Worm (Caenorhabditis elegans): ENCODE results near the gene B0507.1.

The B0507.1 gene

DNA sequence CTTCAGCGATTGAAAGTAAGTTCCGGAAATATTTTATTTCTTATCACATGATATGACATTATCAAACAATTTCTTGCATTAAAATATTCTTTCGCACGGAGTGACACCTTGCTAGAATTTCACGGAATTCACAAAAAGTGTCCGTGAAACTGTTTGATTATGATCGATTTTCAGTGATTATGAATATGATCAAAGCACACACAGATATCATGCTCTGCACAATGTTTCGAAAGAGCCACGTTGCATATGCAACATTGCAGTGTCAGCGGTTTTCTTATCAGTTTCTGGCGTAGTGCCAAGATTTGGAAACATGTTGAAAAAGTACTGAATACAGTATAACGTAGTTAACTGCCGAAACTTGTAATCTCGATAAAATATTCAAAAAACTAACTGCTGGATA, 7.2 kb upstream of the B0507.1 start:
- TF ChIP-seq unc-62 (GFP tag; optimal IDR thresholded peaks at IDR 0.05) = no peak

- TF ChIP-seq unc-62 (GFP tag; optimal IDR thresholded peaks at IDR 0.05) = no peak
Observed at ce11 chrV:8771599-8771998, 4.8 kb upstream of the B0507.1 start, which contains the start of gene srx-115. Gene srx-115, plus strand, starts transcription at chrV:8771899.

- TF ChIP-seq unc-62 (GFP tag; optimal IDR thresholded peaks at IDR 0.05) = no peak
Observed at ce11 chrV:8773826-8774382, 2.5 kb upstream of the B0507.1 start, which contains the start of gene B0507.2. Gene B0507.2, plus strand, starts transcription at chrV:8774332.

DNA sequence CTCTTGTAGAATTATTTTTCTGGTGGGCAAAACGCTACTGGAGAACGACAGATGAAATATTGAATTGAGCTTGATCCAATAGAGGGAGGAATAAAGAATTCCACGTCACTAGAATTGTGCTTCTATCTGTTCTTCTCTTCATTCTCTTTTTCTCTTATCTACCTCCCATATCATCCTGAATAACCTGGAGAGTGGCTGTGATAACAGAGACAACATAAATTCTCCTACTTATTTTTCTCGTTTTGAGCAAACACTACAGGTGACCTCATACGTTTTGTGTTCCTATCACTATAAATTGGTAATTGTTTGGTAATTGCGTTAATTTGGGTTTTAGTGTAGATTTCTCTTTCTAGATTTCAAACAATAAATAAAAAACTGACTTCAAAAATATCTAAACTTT, 4.8 kb downstream of the B0507.1 start:
- TF ChIP-seq unc-62 (GFP tag; optimal IDR thresholded peaks at IDR 0.05) = no peak

ce11 chrV:8782112-8782511, 5.7 kb downstream of the B0507.1 start:
- TF ChIP-seq unc-62 (GFP tag; optimal IDR thresholded peaks at IDR 0.05) = no peak

DNA sequence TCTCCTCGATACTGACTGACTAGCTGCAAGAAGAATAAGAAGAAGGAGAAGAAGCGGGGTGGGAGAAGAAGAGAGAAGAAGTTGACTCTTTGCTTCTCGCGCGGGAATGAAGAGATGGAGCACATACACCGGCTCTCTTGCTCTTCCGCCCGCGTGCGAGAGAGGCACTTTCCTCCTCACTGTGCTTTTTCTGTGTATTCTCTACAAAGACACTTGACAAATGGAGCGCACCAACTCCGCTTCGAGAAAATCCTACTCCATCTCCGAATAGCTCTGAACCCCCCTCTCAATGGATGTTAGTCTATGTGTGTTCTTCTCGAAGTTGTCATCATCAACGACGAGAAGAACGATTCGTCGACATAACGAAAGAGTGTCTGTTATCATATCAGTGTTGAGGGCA, 8.1 kb downstream of the B0507.1 start:
- TF ChIP-seq unc-62 (GFP tag; optimal IDR thresholded peaks at IDR 0.05) = no peak

- TF ChIP-seq unc-62 (GFP tag; optimal IDR thresholded peaks at IDR 0.05) = no peak
Observed at ce11 chrV:8785526-8785925, 9.2 kb downstream of the B0507.1 start.

- TF ChIP-seq unc-62 (GFP tag; optimal IDR thresholded peaks at IDR 0.05) = no peak
Observed at ce11 chrV:8786245-8786644, 9.9 kb downstream of the B0507.1 start, which contains the start of gene sup-37. Gene sup-37, plus strand, starts transcription at chrV:8786545.

DNA sequence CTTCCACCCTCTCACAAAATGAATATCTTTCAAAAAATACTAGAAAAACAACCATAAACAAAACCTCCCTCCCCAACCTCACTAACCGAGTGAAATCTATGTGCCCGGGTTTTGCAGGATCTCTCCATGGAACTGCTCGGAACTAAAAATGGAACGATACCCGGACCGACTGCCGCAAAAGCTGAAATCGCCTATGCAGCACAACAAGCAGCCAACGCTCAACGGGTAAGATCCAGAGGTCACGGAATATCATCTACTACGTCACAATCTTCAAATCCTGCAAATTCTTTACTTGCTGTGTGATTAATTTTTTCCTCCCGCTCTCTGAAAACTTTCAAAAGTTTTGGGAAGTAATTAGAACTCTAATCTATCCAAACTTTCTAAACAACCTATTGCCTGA, 13.0 kb downstream of the B0507.1 start:
- TF ChIP-seq unc-62 (GFP tag; optimal IDR thresholded peaks at IDR 0.05) = no peak

DNA sequence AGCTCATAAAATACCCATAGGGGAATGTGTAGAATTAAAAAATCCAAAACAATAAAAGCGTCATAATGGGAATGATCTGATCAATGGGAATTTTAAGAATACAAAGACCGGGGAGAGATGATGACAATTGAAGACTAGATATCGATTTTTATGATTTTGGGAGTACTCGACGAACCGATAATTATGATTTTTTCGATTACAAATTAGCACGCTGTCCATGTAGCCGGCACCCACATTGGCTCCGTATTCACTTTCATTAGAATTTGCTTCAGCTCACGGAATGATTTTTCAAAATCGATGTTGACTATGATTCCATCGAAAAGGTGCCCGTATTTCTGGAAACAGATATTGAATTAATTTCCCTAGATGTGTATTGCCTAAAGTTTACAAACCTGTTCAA, 16.4 kb downstream of the B0507.1 start:
- no peak for TF ChIP-seq unc-62 (GFP tag; optimal IDR thresholded peaks at IDR 0.05)

DNA sequence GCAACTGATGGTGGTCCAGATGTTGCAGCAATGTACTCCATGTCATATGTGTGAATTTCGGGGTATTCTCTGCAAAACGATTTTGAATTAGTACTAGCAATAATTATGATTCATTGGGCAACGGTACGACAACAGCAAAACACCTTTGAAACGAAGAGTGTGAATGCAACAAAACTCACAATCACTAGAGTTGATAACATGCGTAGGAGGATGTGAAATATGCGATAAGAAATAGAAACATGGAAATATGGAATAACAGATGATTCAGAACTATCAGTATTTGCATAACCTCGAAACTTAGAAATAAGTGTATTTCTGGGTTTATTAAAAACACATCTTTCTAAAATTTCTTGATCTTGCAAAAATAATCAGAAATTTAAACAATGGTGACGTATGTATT, 19.1 kb downstream of the B0507.1 start:
- no peak for TF ChIP-seq unc-62 (GFP tag; optimal IDR thresholded peaks at IDR 0.05)

DNA sequence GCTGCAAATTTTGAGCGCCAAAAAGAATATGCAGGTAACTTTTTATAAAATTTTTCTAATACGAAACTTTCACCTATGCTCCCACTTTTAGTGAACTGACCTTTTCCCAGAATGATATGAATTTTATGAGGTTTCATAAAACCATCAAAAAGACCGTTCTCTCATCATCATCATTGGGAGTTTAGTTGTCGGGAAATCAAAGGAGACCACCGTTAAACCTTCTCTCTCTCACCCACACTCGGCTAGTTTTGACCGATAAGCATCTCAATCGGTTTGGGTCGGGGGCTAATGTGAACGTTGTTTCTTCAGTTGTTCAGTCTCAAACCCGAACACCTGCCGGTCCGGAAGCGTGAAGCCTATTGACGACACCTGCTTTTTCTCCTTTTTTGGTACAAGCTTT, 19.9 kb downstream of the B0507.1 start:
- TF ChIP-seq unc-62 (GFP tag; optimal IDR thresholded peaks at IDR 0.05) = no peak

- TF ChIP-seq unc-62 (GFP tag; optimal IDR thresholded peaks at IDR 0.05) = no peak
Observed at ce11 chrV:8796889-8797288, 20.5 kb downstream of the B0507.1 start.

DNA sequence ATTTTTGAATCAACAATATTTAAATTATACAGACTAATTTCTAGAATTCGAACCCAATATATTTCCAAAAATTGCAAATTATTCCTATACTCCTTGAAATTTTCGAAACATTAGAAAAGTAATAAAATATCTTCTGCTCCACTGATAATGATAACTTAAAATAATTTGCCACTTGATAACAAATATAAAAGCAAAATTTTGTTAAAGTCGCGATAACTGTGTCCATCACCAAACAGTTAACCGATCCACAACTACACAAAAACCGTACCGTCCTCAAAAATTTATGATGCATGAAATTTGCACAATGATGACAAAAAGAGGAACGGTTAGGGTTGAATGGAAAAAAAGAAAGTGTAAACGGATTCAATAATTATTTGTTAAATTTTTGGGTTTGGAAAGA, 22.1 kb downstream of the B0507.1 start:
- TF ChIP-seq unc-62 (GFP tag; optimal IDR thresholded peaks at IDR 0.05) = no peak

DNA sequence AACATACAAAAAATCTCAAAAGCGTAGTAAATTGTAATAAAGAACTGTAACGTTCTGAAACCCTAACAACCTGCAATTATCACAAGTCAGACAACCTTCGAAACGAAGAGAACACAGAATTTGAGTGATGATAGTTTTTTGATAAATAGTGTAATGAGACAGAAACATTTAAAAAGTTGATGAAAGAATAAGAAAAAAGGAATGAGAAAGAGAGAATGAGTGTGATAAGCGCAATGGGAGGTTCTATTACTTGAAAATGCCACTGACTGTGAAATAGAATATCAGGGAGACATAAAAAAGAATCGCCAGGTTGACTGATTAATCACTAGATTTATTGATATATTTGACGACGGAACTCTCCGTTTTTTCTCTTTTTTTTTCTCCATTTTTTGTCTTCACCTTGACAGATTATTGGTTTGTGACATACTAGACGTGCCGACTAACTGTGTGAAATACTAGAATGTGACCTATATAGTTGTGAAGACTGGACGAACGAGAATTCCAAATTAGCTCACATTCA, 23.0 kb downstream of the B0507.1 start:
- TF ChIP-seq unc-62 (GFP tag; optimal IDR thresholded peaks at IDR 0.05) = no peak

DNA sequence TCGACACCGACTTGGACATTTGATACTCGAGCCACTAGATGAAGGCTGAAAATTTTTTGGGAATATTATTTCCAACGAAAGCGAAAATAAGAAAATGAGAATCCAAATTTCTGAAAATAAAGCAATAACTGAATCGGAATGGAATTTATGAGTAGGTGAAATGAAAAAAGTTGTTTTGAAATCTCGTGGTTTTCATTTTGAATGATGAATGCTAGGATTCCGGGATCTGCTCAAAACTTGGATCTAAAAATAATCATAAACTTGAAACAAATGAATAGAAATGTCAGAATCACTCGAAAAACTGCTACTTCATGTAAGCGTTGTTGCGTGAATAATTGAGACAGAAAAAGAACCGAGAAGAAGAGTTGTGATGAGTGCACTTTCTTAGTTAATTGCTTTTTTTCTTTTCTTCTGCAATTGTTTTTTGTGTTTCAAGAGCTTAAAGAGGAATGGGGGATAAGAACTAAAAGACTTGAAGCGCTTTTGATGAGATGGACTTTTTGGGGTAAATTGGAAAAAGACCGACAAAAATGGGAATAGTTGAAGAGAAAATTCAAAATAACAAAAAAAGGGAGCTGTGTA, 24.7 kb downstream of the B0507.1 start, which contains the start of gene magu-2:
Gene magu-2 (minus strand): TSS at position 51 of the 582 bp plus-strand sequence.
- TF ChIP-seq unc-62 (GFP tag; optimal IDR thresholded peaks at IDR 0.05) = no peak

DNA sequence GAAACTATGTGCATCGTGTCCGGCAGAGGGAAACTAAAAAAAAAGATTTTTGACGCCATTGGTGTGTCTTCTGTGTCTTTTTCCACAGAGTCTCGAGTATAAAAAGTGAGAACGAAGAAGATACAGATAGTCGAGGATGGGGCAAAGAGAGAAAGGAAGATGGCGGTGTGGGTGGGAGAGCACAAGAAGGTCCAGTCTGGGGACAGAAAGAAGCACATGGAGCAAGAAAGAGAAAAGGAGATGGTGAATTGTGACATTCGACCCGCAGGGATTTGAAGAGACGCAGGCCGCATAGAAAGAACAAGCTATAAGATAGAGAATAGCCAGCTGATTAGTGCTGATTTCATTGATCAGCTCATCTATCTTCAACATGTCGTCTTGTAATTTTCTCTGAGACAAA, 25.9 kb downstream of the B0507.1 start:
- no peak for TF ChIP-seq unc-62 (GFP tag; optimal IDR thresholded peaks at IDR 0.05)

Measured in whole organism, dauer.